Worm (Caenorhabditis elegans) whole organism, late embryonic: ENCODE data around the gene F35A5.2.

Source experiments
- C08G9.2 ChIP-seq: sonication (generic microtip); optimal IDR thresholded peaks from 2 replicates; lab custom pipeline; 2016; ENCODE audit warnings: mild to moderate bottlenecking, missing genetic modification characterization, moderate library complexity, missing compliant biosample characterization
- C38D4.7 ChIP-seq: fragments of 200-800 bp; sonication (Bioruptor generic); optimal IDR thresholded peaks from 2 replicates; lab custom pipeline; 2018; ENCODE audit warnings: mild to moderate bottlenecking, missing genetic modification characterization, moderate library complexity, missing compliant biosample characterization
- K02D7.2 ChIP-seq: sonication (generic microtip); optimal IDR thresholded peaks from 2 replicates; lab custom pipeline; 2017; ENCODE audit warnings: mild to moderate bottlenecking, missing genetic modification characterization, missing compliant biosample characterization
- T23F11.4 ChIP-seq: fragments of 200-800 bp; sonication (Bioruptor generic); optimal IDR thresholded peaks from 2 replicates; lab custom pipeline; 2018; ENCODE audit warnings: mild to moderate bottlenecking, missing genetic modification characterization, missing compliant biosample characterization
- Y22D7AL.16 ChIP-seq: sonication (generic microtip); optimal IDR thresholded peaks from 2 replicates; lab custom pipeline; 2016; ENCODE audit warnings: missing genetic modification characterization, missing compliant biosample characterization
- ahr-1 ChIP-seq: sonication (generic microtip); optimal IDR thresholded peaks from 2 replicates; lab custom pipeline; 2016; ENCODE audit warnings: missing genetic modification characterization, missing compliant biosample characterization
- ama-1 ChIP-seq: fragments of 150-350 bp; optimal IDR thresholded peaks from 2 replicates; lab custom pipeline; 2014
- ceh-14 ChIP-seq: sonication (generic microtip); optimal IDR thresholded peaks from 2 replicates; lab custom pipeline; 2016; ENCODE audit warnings: missing genotype, missing genetic modification characterization, missing compliant biosample characterization
- ceh-18 ChIP-seq: sonication (generic microtip); optimal IDR thresholded peaks from 2 replicates; lab custom pipeline; 2016; ENCODE audit warnings: missing genetic modification characterization, missing compliant biosample characterization
- ceh-19 ChIP-seq: fragments of 200-800 bp; sonication (Bioruptor generic); optimal IDR thresholded peaks from 2 replicates; lab custom pipeline; 2018; ENCODE audit warnings: mild to moderate bottlenecking, missing genetic modification characterization, missing compliant biosample characterization
- ceh-2 ChIP-seq: sonication (generic microtip); optimal IDR thresholded peaks from 2 replicates; lab custom pipeline; 2016; ENCODE audit warnings: missing genotype, missing genetic modification characterization, missing compliant biosample characterization
- ceh-30 ChIP-seq: fragments of 150-350 bp; optimal IDR thresholded peaks from 2 replicates; lab custom pipeline; 2014; ENCODE audit warnings: missing biosample characterization, missing genetic modification characterization
- ceh-31 ChIP-seq: sonication (generic microtip); optimal IDR thresholded peaks from 2 replicates; lab custom pipeline; 2016; ENCODE audit warnings: missing genetic modification characterization, missing compliant biosample characterization
- ceh-34 ChIP-seq: sonication (generic microtip); optimal IDR thresholded peaks from 2 replicates; lab custom pipeline; 2016; ENCODE audit warnings: mild to moderate bottlenecking, missing genetic modification characterization, missing compliant biosample characterization
- ceh-45 ChIP-seq: fragments of 200-800 bp; sonication (Bioruptor generic); IDR thresholded peaks from 2 replicates; pipeline ENCODE4 v1.3.6; 2022; ENCODE audit warnings: missing genetic modification reagents, missing genetic modification characterization, missing compliant biosample characterization
- ceh-48 ChIP-seq: sonication (generic microtip); optimal IDR thresholded peaks from 2 replicates; lab custom pipeline; 2016; ENCODE audit warnings: missing genetic modification characterization, inconsistent platforms, missing compliant biosample characterization
- ceh-9 ChIP-seq: sonication (generic microtip); optimal IDR thresholded peaks from 2 replicates; lab custom pipeline; 2016; ENCODE audit warnings: mild to moderate bottlenecking, missing genetic modification characterization, inconsistent platforms, missing compliant biosample characterization
- dve-1 ChIP-seq: sonication (generic microtip); optimal IDR thresholded peaks from 2 replicates; lab custom pipeline; 2017; ENCODE audit warnings: antibody characterized with exemption, mild to moderate bottlenecking, missing genetic modification characterization, missing compliant biosample characterization
- elt-4 ChIP-seq: sonication (generic microtip); optimal IDR thresholded peaks from 2 replicates; lab custom pipeline; 2016; ENCODE audit warnings: missing genetic modification characterization, missing compliant biosample characterization
- ets-4 ChIP-seq: sonication (generic microtip); optimal IDR thresholded peaks from 2 replicates; lab custom pipeline; 2016; ENCODE audit warnings: missing genetic modification characterization, missing compliant biosample characterization
- fax-1 ChIP-seq: sonication (generic microtip); optimal IDR thresholded peaks from 2 replicates; lab custom pipeline; 2016; ENCODE audit warnings: missing genotype, missing genetic modification characterization, missing compliant biosample characterization
- fkh-6 ChIP-seq: sonication (generic microtip); optimal IDR thresholded peaks from 2 replicates; lab custom pipeline; 2016; ENCODE audit warnings: missing genetic modification characterization, missing compliant biosample characterization
- gmeb-2 ChIP-seq: sonication (generic microtip); optimal IDR thresholded peaks from 2 replicates; lab custom pipeline; 2016; ENCODE audit warnings: missing genetic modification characterization, inconsistent platforms, missing compliant biosample characterization
- hlh-15 ChIP-seq: sonication (generic microtip); optimal IDR thresholded peaks from 2 replicates; lab custom pipeline; 2016; ENCODE audit warnings: missing genetic modification characterization, missing compliant biosample characterization
- hlh-30 ChIP-seq: sonication (generic microtip); optimal IDR thresholded peaks from 2 replicates; lab custom pipeline; 2017; ENCODE audit warnings: antibody characterized with exemption, missing genetic modification characterization, missing compliant biosample characterization; ENCODE audit not compliant: insufficient read depth
- hlh-8 ChIP-seq: sonication (generic microtip); optimal IDR thresholded peaks from 2 replicates; lab custom pipeline; 2016; ENCODE audit warnings: missing genotype, missing genetic modification characterization, missing compliant biosample characterization
- lim-6 ChIP-seq: sonication (generic microtip); optimal IDR thresholded peaks from 2 replicates; lab custom pipeline; 2016; ENCODE audit warnings: missing genetic modification characterization, missing compliant biosample characterization
- mec-3 ChIP-seq: sonication (generic microtip); optimal IDR thresholded peaks from 2 replicates; lab custom pipeline; 2016; ENCODE audit warnings: borderline replicate concordance, missing genetic modification characterization, missing compliant biosample characterization
- nfya-1 ChIP-seq: sonication (generic microtip); optimal IDR thresholded peaks from 2 replicates; lab custom pipeline; 2017; ENCODE audit warnings: missing genetic modification characterization, mild to moderate bottlenecking, missing compliant biosample characterization, antibody characterized with exemption, moderate library complexity
- npax-4 ChIP-seq: sonication (generic microtip); optimal IDR thresholded peaks from 2 replicates; lab custom pipeline; 2016; ENCODE audit warnings: missing genetic modification characterization, missing compliant biosample characterization
- pag-3 ChIP-seq: sonication (generic microtip); optimal IDR thresholded peaks from 2 replicates; lab custom pipeline; 2016; ENCODE audit warnings: missing compliant biosample characterization, missing genetic modification characterization, borderline replicate concordance
- pat-9 ChIP-seq: fragments of 200-800 bp; sonication (Bioruptor generic); optimal IDR thresholded peaks from 2 replicates; lab custom pipeline; 2018; ENCODE audit warnings: mild to moderate bottlenecking, missing genetic modification characterization, moderate library complexity, missing compliant biosample characterization
- pha-2 ChIP-seq: sonication (generic microtip); optimal IDR thresholded peaks from 2 replicates; lab custom pipeline; 2017; ENCODE audit warnings: mild to moderate bottlenecking, missing genetic modification characterization, missing compliant biosample characterization
- pha-4 ChIP-seq: fragments of 150-350 bp; optimal IDR thresholded peaks from 2 replicates; lab custom pipeline; 2018; ENCODE audit warnings: missing biosample characterization, missing genetic modification reagents, missing genetic modification characterization
- pqm-1 ChIP-seq: sonication (generic microtip); optimal IDR thresholded peaks from 2 replicates; lab custom pipeline; 2016; ENCODE audit warnings: missing genetic modification characterization, missing compliant biosample characterization
- pros-1 ChIP-seq: fragments of 150-350 bp; optimal IDR thresholded peaks from 2 replicates; lab custom pipeline; 2014; ENCODE audit warnings: missing biosample characterization, missing genetic modification reagents, missing genetic modification characterization
- rnt-1 ChIP-seq: sonication (generic microtip); optimal IDR thresholded peaks from 2 replicates; lab custom pipeline; 2016; ENCODE audit warnings: missing genetic modification characterization, missing compliant biosample characterization
- sdc-2 ChIP-seq: sonication (generic microtip); optimal IDR thresholded peaks from 2 replicates; lab custom pipeline; 2016; ENCODE audit warnings: missing genotype, missing genetic modification characterization, missing compliant biosample characterization
- sox-4 ChIP-seq: sonication (generic microtip); optimal IDR thresholded peaks from 2 replicates; lab custom pipeline; 2017; ENCODE audit warnings: mild to moderate bottlenecking, missing genetic modification characterization, inconsistent platforms, missing compliant biosample characterization
- tbx-2 ChIP-seq: sonication (generic microtip); optimal IDR thresholded peaks from 2 replicates; lab custom pipeline; 2016; ENCODE audit warnings: missing genetic modification characterization, missing compliant biosample characterization
- ttx-3 ChIP-seq: sonication (generic microtip); optimal IDR thresholded peaks from 2 replicates; lab custom pipeline; 2016; ENCODE audit warnings: missing genetic modification reagents, missing genetic modification characterization, missing compliant biosample characterization
- unc-3 ChIP-seq, 2 experiments: fragments of 200-800 bp in 1 of 2; sonication (Bioruptor generic) in 1 of 2; sonication (generic microtip) in 1 of 2; conservative IDR thresholded peaks in 1 of 2; optimal IDR thresholded peaks in 1 of 2; 2 replicates each; pipeline versions ENCODE4 v1.3.6 to Lab custom; 2016 to 2022; ENCODE audit warnings: missing compliant biosample characterization in 2 of 2, missing genetic modification characterization in 2 of 2, missing genetic modification reagents in 1 of 2
- unc-42 ChIP-seq: sonication (generic microtip); optimal IDR thresholded peaks from 2 replicates; lab custom pipeline; 2016; ENCODE audit warnings: missing genotype, missing genetic modification characterization, missing compliant biosample characterization
- unc-55 ChIP-seq: sonication (generic microtip); optimal IDR thresholded peaks from 2 replicates; lab custom pipeline; 2017; ENCODE audit warnings: missing biosample characterization, missing genetic modification reagents, missing genetic modification characterization
- zip-5 ChIP-seq: sonication (generic microtip); optimal IDR thresholded peaks from 2 replicates; lab custom pipeline; 2016; ENCODE audit warnings: missing genetic modification characterization, missing compliant biosample characterization

Gene F35A5.2

ce11 chrX:3785111-3785808 lies 19.7 kb upstream of the F35A5.2 start:
- TF ChIP-seq ama-1 = no peak
- TF ChIP-seq ceh-30 (tag; lab: Kevin White, UChicago) = no peak
- no peak for TF ChIP-seq gmeb-2 (tag; lab: Kevin White, UChicago)
- TF ChIP-seq mec-3 (tag; lab: Kevin White, UChicago) = no peak

DNA sequence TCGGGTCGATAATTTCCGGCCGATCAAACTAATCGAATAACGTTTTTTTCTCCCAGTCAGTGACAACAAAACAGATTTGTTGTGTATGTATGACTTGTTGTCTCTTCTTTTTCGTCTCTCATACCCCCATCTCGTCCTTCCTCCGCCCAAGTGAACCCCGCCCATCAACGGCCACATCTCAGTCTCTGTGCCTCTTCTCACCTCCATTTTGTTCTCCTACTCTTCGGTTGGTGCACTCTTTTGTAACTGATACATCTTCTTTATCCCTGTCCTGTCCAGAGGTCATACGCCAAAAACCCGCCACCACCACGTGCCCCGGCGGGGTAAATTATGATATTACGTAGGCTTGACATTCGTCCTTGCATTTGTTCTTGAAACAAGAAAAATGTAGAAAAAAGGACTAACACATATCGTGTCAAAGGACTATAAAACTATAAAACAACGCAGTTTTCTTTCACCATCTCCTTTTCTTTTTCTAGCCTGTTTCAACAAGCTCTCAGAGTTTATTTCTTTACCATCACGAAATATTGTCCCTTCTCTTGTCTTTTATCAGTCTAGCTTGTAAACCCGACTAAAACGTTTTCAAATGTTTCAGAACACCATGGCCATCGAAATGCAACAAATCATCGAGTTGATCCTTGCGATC lies 17.4 kb upstream of the F35A5.2 start, which contains the start of gene pmpl-1:
Gene pmpl-1, plus strand, starts transcription at position 596 of the 646 bp plus-strand sequence.
- TF ChIP-seq ceh-19 (GFP tag; lab: Kevin White, UChicago) (no peak), rnt-1 (tag; lab: Kevin White, UChicago) (no peak), ahr-1 (no peak), unc-42 (tag; lab: Kevin White, UChicago) (peak; percentile 9), sdc-2 (peak; percentile 21), unc-3 (GFP tag; conservative IDR thresholded peaks at IDR 0.05; lab: Robert Waterston, UW) (no peak), unc-3 (tag; optimal IDR thresholded peaks at IDR 0.05; lab: Kevin White, UChicago) (no peak), ceh-18 (tag; lab: Kevin White, UChicago) (peak; percentile 35), hlh-8 (tag; lab: Kevin White, UChicago) (no peak), hlh-30 (peak; percentile 70), fax-1 (no peak), ceh-31 (tag; lab: Kevin White, UChicago) (no peak), elt-4 (tag; lab: Kevin White, UChicago) (no peak), pag-3 (no peak), ets-4 (tag; lab: Kevin White, UChicago) (no peak), ama-1 (no peak), pros-1 (no peak), ceh-14 (tag; lab: Kevin White, UChicago) (no peak), ceh-2 (tag; lab: Kevin White, UChicago) (no peak), unc-55 (GFP tag; lab: Kevin White, UChicago) (peak; percentile 58), Y22D7AL.16 (tag; lab: Kevin White, UChicago) (no peak), ceh-48 (tag; lab: Kevin White, UChicago) (no peak), gmeb-2 (tag; lab: Kevin White, UChicago) (no peak), nfya-1 (tag; lab: Kevin White, UChicago) (no peak), pat-9 (tag; lab: Kevin White, UChicago) (no peak), zip-5 (no peak), T23F11.4 (GFP tag; lab: Kevin White, UChicago) (no peak), hlh-15 (no peak), C08G9.2 (no peak), C38D4.7 (GFP tag; lab: Kevin White, UChicago) (no peak), ttx-3 (tag; lab: Kevin White, UChicago) (no peak), pha-2 (tag; lab: Kevin White, UChicago) (no peak), ceh-45 (GFP tag; lab: Robert Waterston, UW) (no peak), tbx-2 (tag; lab: Kevin White, UChicago) (peak; percentile 52), lim-6 (tag; lab: Kevin White, UChicago) (no peak), npax-4 (tag; lab: Kevin White, UChicago) (no peak), K02D7.2 (tag; lab: Kevin White, UChicago) (no peak)
- TF ChIP-seq, all 69 proteins: peak for 6

- TF ChIP-seq dve-1 (tag; lab: Kevin White, UChicago) = peak; percentile 13
- TF ChIP-seq gmeb-2 (tag; lab: Kevin White, UChicago) = no peak
- TF ChIP-seq pqm-1 (tag; lab: Kevin White, UChicago) = no peak
- TF ChIP-seq pha-4 (tag; lab: Kevin White, UChicago) = no peak
- peak; percentile 16 for TF ChIP-seq tbx-2 (tag; lab: Kevin White, UChicago)
- TF ChIP-seq unc-55 (GFP tag; lab: Kevin White, UChicago) = no peak
- no peak for TF ChIP-seq hlh-15
- peak; percentile 48 for TF ChIP-seq ceh-18 (tag; lab: Kevin White, UChicago)
- no peak for TF ChIP-seq ceh-48 (tag; lab: Kevin White, UChicago)
- no peak for TF ChIP-seq pat-9 (tag; lab: Kevin White, UChicago)
- TF ChIP-seq sox-4 (tag; lab: Kevin White, UChicago) = no peak
- TF ChIP-seq mec-3 (tag; lab: Kevin White, UChicago) = no peak
- TF ChIP-seq unc-3 (GFP tag; conservative IDR thresholded peaks at IDR 0.05; lab: Robert Waterston, UW) = no peak
- no peak for TF ChIP-seq unc-3 (tag; optimal IDR thresholded peaks at IDR 0.05; lab: Kevin White, UChicago)
- TF ChIP-seq ceh-34 (tag; lab: Kevin White, UChicago) = no peak
- TF ChIP-seq pag-3 = no peak
- no peak for TF ChIP-seq pha-2 (tag; lab: Kevin White, UChicago)
- TF ChIP-seq C08G9.2 = no peak
- TF ChIP-seq ceh-31 (tag; lab: Kevin White, UChicago) = no peak
- TF ChIP-seq ceh-9 (tag; lab: Kevin White, UChicago) = no peak
- TF ChIP-seq fkh-6 (tag; lab: Kevin White, UChicago) = no peak
These were observed 16.5 kb upstream of the F35A5.2 start for ce11 chrX:3788483-3788882.
